Worm (Caenorhabditis elegans): ENCODE measurements around the gene sqrd-1.

sqrd-1 gene

DNA sequence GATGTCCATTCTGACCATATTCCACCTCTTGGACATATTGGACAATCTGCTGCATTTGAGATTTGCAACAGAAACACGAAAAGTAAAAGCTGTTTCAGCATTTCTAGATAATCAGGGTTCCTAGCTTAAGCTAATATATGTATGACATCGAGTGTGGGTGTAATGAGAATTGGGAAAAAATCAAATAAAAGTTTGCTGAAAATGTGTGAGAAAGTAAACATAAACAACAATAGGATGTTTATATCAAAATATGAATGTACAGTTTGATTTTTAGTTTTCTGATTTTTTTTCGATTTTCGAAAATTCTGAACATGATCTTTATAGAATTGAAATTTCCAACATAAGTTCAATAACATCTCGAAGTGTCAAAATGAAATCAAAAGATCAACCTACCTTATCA lies 11.1 kb downstream of the sqrd-1 start, which contains the start of gene F02H6.6:
Gene F02H6.6 (minus strand): TSS at position 101 of the 400 bp plus-strand sequence.
- no peak for TF ChIP-seq alr-1 (tag; optimal IDR thresholded peaks at IDR 0.05; ENCODE audit: borderline replicate concordance)
- no peak for TF ChIP-seq mab-9 (GFP tag; IDR thresholded peaks at IDR 0.05)
- no peak for TF ChIP-seq rnt-1 (tag; optimal IDR thresholded peaks at IDR 0.05)
- no peak for TF ChIP-seq Y116A8C.19 (tag; optimal IDR thresholded peaks at IDR 0.05; ENCODE audit: borderline replicate concordance)
- TF ChIP-seq vab-15 (tag; optimal IDR thresholded peaks at IDR 0.05), result no peak
- no peak for TF ChIP-seq fkh-10 (GFP tag; optimal IDR thresholded peaks at IDR 0.05)
- no peak for TF ChIP-seq lin-15B (tag; optimal IDR thresholded peaks at IDR 0.05)
- no peak for TF ChIP-seq jun-1 (tag; optimal IDR thresholded peaks at IDR 0.05)
- no peak for TF ChIP-seq nhr-77 (tag; optimal IDR thresholded peaks at IDR 0.05)
- TF ChIP-seq pag-3 (tag; optimal IDR thresholded peaks at IDR 0.05; ENCODE audit: borderline replicate concordance, insufficient read depth), result no peak
- TF ChIP-seq nhr-85 (tag), result no peak
- no peak for TF ChIP-seq hlh-17 (GFP tag; optimal IDR thresholded peaks at IDR 0.05; ENCODE audit: borderline replicate concordance)
- no peak for TF ChIP-seq ets-5 (GFP tag; IDR thresholded peaks at IDR 0.05)
- no peak for TF ChIP-seq ces-1 (GFP tag; optimal IDR thresholded peaks at IDR 0.05)
- no peak for TF ChIP-seq nhr-90 (tag; optimal IDR thresholded peaks at IDR 0.05; ENCODE audit: poor library complexity)

DNA sequence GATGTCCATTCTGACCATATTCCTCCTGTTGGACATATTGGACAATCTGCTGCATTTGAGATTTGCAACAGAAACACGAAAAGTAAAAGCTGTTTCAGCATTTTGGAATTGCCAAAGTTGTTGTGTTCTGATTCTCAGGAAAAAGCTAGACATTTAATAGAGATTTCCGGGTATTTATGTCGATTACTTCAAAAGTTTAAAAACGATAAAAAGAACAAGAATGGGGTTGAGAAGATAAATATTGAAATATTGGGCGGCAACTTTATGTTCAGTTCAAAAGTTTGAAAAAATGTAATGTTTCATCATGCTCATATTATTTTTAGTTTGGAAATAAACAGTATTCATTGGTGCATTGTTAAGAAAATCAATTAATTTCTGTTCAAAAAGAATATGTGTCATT lies 19.3 kb downstream of the sqrd-1 start, which contains the start of gene Y64G10A.1:
Gene Y64G10A.1 (minus strand): TSS at position 101 of the 400 bp plus-strand sequence.
- no peak for TF ChIP-seq lin-14 (GFP tag; optimal IDR thresholded peaks at IDR 0.05)
- TF ChIP-seq rnt-1 (tag; optimal IDR thresholded peaks at IDR 0.05), result no peak
- no peak for TF ChIP-seq jun-1 (tag; optimal IDR thresholded peaks at IDR 0.05)
- TF ChIP-seq zip-4 (GFP tag; optimal IDR thresholded peaks at IDR 0.05), result no peak

DNA sequence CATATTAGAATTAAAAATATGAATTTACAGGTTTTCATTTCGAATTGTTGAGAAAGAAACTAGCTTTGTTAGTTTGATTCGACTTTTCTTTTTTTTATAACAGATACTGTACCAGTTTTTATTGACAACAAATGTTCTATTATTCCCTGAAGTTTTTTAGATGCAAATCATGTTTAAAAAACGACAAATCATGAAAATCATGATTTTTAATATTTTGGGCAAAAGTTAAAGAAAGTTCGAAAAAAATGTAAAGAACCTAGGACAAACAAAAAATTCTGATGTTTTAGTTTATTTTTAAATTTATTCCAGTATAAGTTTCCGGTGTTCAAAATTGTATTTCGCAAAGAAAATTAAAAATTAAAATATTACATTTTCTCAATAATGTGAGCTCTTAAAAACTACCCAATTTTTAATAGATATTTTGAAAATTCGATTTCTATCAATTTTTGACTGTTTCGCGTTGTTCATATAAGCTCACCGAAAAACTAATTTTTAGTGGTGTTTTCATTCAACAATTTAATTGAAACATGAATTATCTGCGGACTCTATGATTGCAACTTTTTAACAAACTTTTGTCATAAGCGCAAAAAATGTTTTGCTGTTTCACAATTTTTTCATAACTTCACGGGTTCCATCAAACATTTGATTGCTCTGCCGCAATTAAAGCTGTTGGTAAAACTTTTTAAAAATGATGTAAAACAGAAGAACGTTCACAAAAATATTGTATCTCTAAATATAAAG lies 21.9 kb downstream of the sqrd-1 start, which contains the start of gene Y64G10A.10:
Gene Y64G10A.10 (minus strand): TSS at position 51 of the 741 bp plus-strand sequence.
- TF ChIP-seq lin-13 (GFP tag; optimal IDR thresholded peaks at IDR 0.05), result no peak

DNA sequence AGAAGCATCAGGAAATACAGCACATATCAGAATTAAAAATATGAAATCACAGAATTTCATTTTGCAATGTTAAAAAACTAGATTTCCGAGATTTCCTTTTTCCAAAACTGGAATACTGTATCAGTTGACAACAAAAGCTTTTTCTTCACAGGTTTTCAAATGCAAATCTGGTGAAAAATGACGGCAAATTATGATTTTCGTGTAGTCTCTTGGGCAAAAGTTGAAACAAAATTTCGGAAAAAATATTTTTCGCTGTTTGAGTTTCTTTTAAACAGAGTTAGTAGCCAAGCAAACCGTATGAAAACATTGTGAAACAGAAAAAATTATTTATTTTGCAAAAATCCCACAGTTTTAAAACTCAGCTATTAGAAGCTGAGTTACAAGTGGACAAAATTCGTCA lies 24.7 kb downstream of the sqrd-1 start, which contains the start of gene Y64G10A.2:
Gene Y64G10A.2 (minus strand): TSS at position 101 of the 400 bp plus-strand sequence.
- TF ChIP-seq ceh-82 (tag; optimal IDR thresholded peaks at IDR 0.05), result no peak
- TF ChIP-seq efl-1 (optimal IDR thresholded peaks at IDR 0.05), result no peak
- peak in 1 of 2 experiments; percentile 43 for TF ChIP-seq efl-1 (GFP tag; optimal IDR thresholded peaks at IDR 0.05 in 1 of 2)

DNA sequence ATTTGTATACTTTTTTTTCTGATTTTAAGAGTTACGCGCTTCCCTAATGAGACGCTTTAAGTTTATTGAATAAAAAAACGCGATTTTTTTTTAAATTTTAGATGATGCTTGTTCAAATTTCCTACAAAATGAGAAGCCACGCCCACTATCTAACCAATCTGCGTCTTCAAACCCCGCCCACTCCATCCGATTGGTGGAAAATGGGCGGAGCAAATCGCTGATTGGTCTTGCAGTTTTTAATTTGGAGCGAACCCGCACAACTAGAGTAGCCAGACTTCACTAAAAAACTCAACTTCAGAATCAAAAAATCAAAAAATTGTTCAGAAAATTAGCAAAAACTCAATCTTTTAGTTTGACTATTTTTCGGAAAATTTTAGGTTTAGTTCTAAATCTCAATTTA lies 29.8 kb downstream of the sqrd-1 start:
- TF ChIP-seq tlp-1 (tag; optimal IDR thresholded peaks at IDR 0.05) (no peak), blmp-1 (tag; optimal IDR thresholded peaks at IDR 0.05) (no peak), C16A3.4 (tag; optimal IDR thresholded peaks at IDR 0.05) (no peak), vab-15 (tag; optimal IDR thresholded peaks at IDR 0.05) (no peak), alr-1 (tag; optimal IDR thresholded peaks at IDR 0.05; ENCODE audit: borderline replicate concordance) (no peak), rnt-1 (tag; optimal IDR thresholded peaks at IDR 0.05) (no peak), lin-35 (GFP tag; optimal IDR thresholded peaks at IDR 0.05) (no peak), nhr-84 (tag; optimal IDR thresholded peaks at IDR 0.05) (no peak), aly-2 (tag; optimal IDR thresholded peaks at IDR 0.05) (no peak), nhr-85 (tag) (no peak), nhr-19 (GFP tag; conservative IDR thresholded peaks at IDR 0.05) (no peak), zag-1 (tag; optimal IDR thresholded peaks at IDR 0.05) (no peak), dsc-1 (tag; optimal IDR thresholded peaks at IDR 0.05) (no peak), lin-13 (GFP tag; optimal IDR thresholded peaks at IDR 0.05) (no peak), pax-3 (tag; optimal IDR thresholded peaks at IDR 0.05) (no peak)
